Worm (Caenorhabditis elegans) whole organism, L2 larva: Measurements from ENCODE around the gene spr-2.

Source experiments
- elt-1 ChIP-seq: fragments of 150-350 bp; optimal IDR thresholded peaks from 2 replicates; lab custom pipeline; 2014; ENCODE audit warnings: missing biosample characterization, missing genetic modification characterization
- snpc-4 ChIP-seq: fragments of 150-350 bp; optimal IDR thresholded peaks from 2 replicates; lab custom pipeline; 2014; ENCODE audit warnings: missing biosample characterization, missing genetic modification characterization
- zag-1 ChIP-seq: fragments of 150-350 bp; optimal IDR thresholded peaks from 2 replicates; lab custom pipeline; 2014; ENCODE audit warnings: missing biosample characterization, missing genetic modification characterization
- ztf-4 ChIP-seq: fragments of 150-350 bp; optimal IDR thresholded peaks from 2 replicates; lab custom pipeline; 2014; ENCODE audit warnings: missing biosample characterization, missing genetic modification characterization

- TF ChIP-seq snpc-4 (tag; lab: Kevin White, UChicago), result no peak
- TF ChIP-seq elt-1 (tag; lab: Kevin White, UChicago), result no peak
- TF ChIP-seq ztf-4 (tag; lab: Kevin White, UChicago), result no peak
- no peak for TF ChIP-seq zag-1 (tag; lab: Kevin White, UChicago)
Observed at ce11 chrIV:8847918-8848317, 43.3 kb upstream of the spr-2 start, which contains the start of gene col-118.
